Fruit fly (Drosophila melanogaster) whole organism, prepupa: ENCODE results near the gene CG5966.
A peak's percentile ranks its signal among the peaks of the same experiment; 100 is the strongest.

Experiments
- CG10631 ChIP-seq: fragments of 200-800 bp; sonication (Bioruptor generic); optimal IDR thresholded peaks from 2 replicates; lab custom pipeline; 2016; ENCODE audit warnings: missing biosample characterization, missing genetic modification characterization
- CG10669 ChIP-seq: fragments of 200-800 bp; sonication (Bioruptor generic); optimal IDR thresholded peaks from 3 replicates; lab custom pipeline; 2018; ENCODE audit warnings: missing biosample characterization, mild to moderate bottlenecking, missing genetic modification characterization, moderate library complexity
- CG11294 ChIP-seq: fragments of 200-800 bp; sonication (Bioruptor generic); IDR thresholded peaks from 2 replicates; pipeline ENCODE4 v1.3.6; 2022; ENCODE audit warnings: missing biosample characterization, missing genetic modification characterization
- CG11762 ChIP-seq: fragments of 200-800 bp; sonication (Bioruptor generic); optimal IDR thresholded peaks from 3 replicates; lab custom pipeline; 2016; ENCODE audit warnings: missing biosample characterization, missing genetic modification characterization; ENCODE audit not compliant: insufficient read depth
- CG11902 ChIP-seq: fragments of 200-800 bp; sonication (Bioruptor generic); optimal IDR thresholded peaks from 3 replicates; lab custom pipeline; 2016; ENCODE audit warnings: missing biosample characterization, missing genetic modification characterization
- CG1621 ChIP-seq: fragments of 200-800 bp; sonication (Bioruptor generic); optimal IDR thresholded peaks from 3 replicates; lab custom pipeline; 2018; ENCODE audit warnings: missing biosample characterization, mild to moderate bottlenecking, missing genetic modification characterization
- CG16779 ChIP-seq: fragments of 200-800 bp; sonication (Bioruptor generic); optimal IDR thresholded peaks from 3 replicates; lab custom pipeline; 2017; ENCODE audit warnings: missing biosample characterization, mild to moderate bottlenecking, missing genetic modification characterization
- CG3032 ChIP-seq: fragments of 200-800 bp; optimal IDR thresholded peaks from 2 replicates; lab custom pipeline; 2019; ENCODE audit warnings: missing biosample characterization, mild to moderate bottlenecking, missing genetic modification characterization, moderate library complexity
- CG31627 ChIP-seq: fragments of 200-800 bp; sonication (Bioruptor generic); optimal IDR thresholded peaks from 3 replicates; lab custom pipeline; 2016; ENCODE audit warnings: missing biosample characterization, missing genetic modification characterization
- CG32006 ChIP-seq: fragments of 200-800 bp; sonication (Bioruptor generic); optimal IDR thresholded peaks from 3 replicates; lab custom pipeline; 2017; ENCODE audit warnings: missing biosample characterization, mild to moderate bottlenecking, missing genetic modification characterization
- CG34406 ChIP-seq: fragments of 200-800 bp; sonication (Bioruptor generic); optimal IDR thresholded peaks from 3 replicates; lab custom pipeline; 2016; ENCODE audit warnings: missing biosample characterization, missing genetic modification characterization
- CG3919 ChIP-seq: fragments of 200-800 bp; sonication (Bioruptor generic); optimal IDR thresholded peaks from 3 replicates; lab custom pipeline; 2016; ENCODE audit warnings: missing biosample characterization, missing genetic modification characterization
- CG4318 ChIP-seq: fragments of 200-800 bp; sonication (Bioruptor generic); optimal IDR thresholded peaks from 3 replicates; lab custom pipeline; 2017; ENCODE audit warnings: missing biosample characterization, mild to moderate bottlenecking, missing genetic modification characterization
- CG6276 ChIP-seq: fragments of 200-800 bp; sonication (Bioruptor generic); optimal IDR thresholded peaks from 2 replicates; lab custom pipeline; 2017; ENCODE audit warnings: missing biosample characterization, mild to moderate bottlenecking, missing genetic modification characterization
- CG6792 ChIP-seq: fragments of 200-800 bp; sonication (Bioruptor generic); optimal IDR thresholded peaks from 3 replicates; lab custom pipeline; 2016; ENCODE audit warnings: missing biosample characterization, missing genetic modification characterization
- CG6808 ChIP-seq: fragments of 200-800 bp; sonication (Bioruptor generic); optimal IDR thresholded peaks from 3 replicates; lab custom pipeline; 2017; ENCODE audit warnings: missing biosample characterization, missing genetic modification characterization, mild to moderate bottlenecking, moderate library complexity, missing genetic modification reagents
- CG7368 ChIP-seq: fragments of 200-800 bp; sonication (Bioruptor generic); optimal IDR thresholded peaks from 3 replicates; lab custom pipeline; 2016; ENCODE audit warnings: missing biosample characterization, missing genetic modification characterization
- CG8119 ChIP-seq: fragments of 200-800 bp; sonication (Bioruptor generic); IDR thresholded peaks from 3 replicates; pipeline ENCODE4 v1.3.6; 2022; ENCODE audit warnings: missing biosample characterization, missing genetic modification characterization
- CG8319 ChIP-seq: fragments of 200-800 bp; sonication (Bioruptor generic); optimal IDR thresholded peaks from 3 replicates; lab custom pipeline; 2016; ENCODE audit warnings: missing biosample characterization, missing genetic modification characterization
- CG8632 ChIP-seq: fragments of 200-800 bp; sonication (Bioruptor generic); optimal IDR thresholded peaks from 3 replicates; lab custom pipeline; 2016; ENCODE audit warnings: missing biosample characterization, missing genetic modification characterization
- CG9139 ChIP-seq: fragments of 200-800 bp; sonication (Bioruptor generic); optimal IDR thresholded peaks from 3 replicates; lab custom pipeline; 2017; ENCODE audit warnings: missing biosample characterization, mild to moderate bottlenecking, missing genetic modification characterization
- Eip75B ChIP-seq: fragments of 200-800 bp; sonication (Bioruptor generic); optimal IDR thresholded peaks from 3 replicates; lab custom pipeline; 2016; ENCODE audit warnings: missing biosample characterization, missing genetic modification characterization
- Eip78C ChIP-seq: fragments of 200-800 bp; sonication (Bioruptor generic); peaks from one replicate; lab custom pipeline; 2016; ENCODE audit warnings: missing biosample characterization, missing genetic modification characterization
- Eip93F ChIP-seq: fragments of 200-800 bp; sonication (Bioruptor generic); optimal IDR thresholded peaks from 2 replicates; lab custom pipeline; 2016; ENCODE audit warnings: missing biosample characterization, mild to moderate bottlenecking, missing genetic modification characterization
- Ets21C ChIP-seq: fragments of 200-800 bp; sonication (Bioruptor generic); optimal IDR thresholded peaks from 3 replicates; lab custom pipeline; 2016; ENCODE audit warnings: missing biosample characterization, missing genetic modification characterization
- Ets96B ChIP-seq: fragments of 200-800 bp; optimal IDR thresholded peaks from 2 replicates; lab custom pipeline; 2019; ENCODE audit warnings: missing biosample characterization, mild to moderate bottlenecking, missing genetic modification characterization, moderate library complexity
- Hr38 ChIP-seq: sonication (Bioruptor generic); optimal IDR thresholded peaks from 2 replicates; lab custom pipeline; 2016; ENCODE audit warnings: missing biosample characterization, missing genetic modification characterization
- Hr39 ChIP-seq: fragments of 200-800 bp; sonication (Bioruptor generic); optimal IDR thresholded peaks from 2 replicates; lab custom pipeline; 2016; ENCODE audit warnings: missing biosample characterization, missing genetic modification characterization
- Hr4 ChIP-seq: fragments of 200-800 bp; sonication (Bioruptor generic); optimal IDR thresholded peaks from 3 replicates; lab custom pipeline; 2016; ENCODE audit warnings: missing biosample characterization, missing genetic modification characterization
- Met ChIP-seq: fragments of 200-800 bp; sonication (Bioruptor generic); optimal IDR thresholded peaks from 3 replicates; lab custom pipeline; 2016; ENCODE audit warnings: missing biosample characterization, missing genetic modification characterization
- Smox ChIP-seq: fragments of 200-800 bp; sonication (Bioruptor generic); optimal IDR thresholded peaks from 3 replicates; lab custom pipeline; 2016; ENCODE audit warnings: missing biosample characterization, missing genetic modification characterization
- Sox102F ChIP-seq: fragments of 200-800 bp; sonication (Bioruptor generic); optimal IDR thresholded peaks from 2 replicates; lab custom pipeline; 2016; ENCODE audit warnings: missing biosample characterization, mild to moderate bottlenecking, missing genetic modification characterization
- Sox14 ChIP-seq: fragments of 200-800 bp; sonication (Bioruptor generic); optimal IDR thresholded peaks from 3 replicates; lab custom pipeline; 2016; ENCODE audit warnings: missing biosample characterization, missing genetic modification characterization
- Sox15 ChIP-seq: fragments of 200-800 bp; sonication (Bioruptor generic); optimal IDR thresholded peaks from 3 replicates; lab custom pipeline; 2016; ENCODE audit warnings: missing biosample characterization, missing genetic modification characterization
- achi ChIP-seq: fragments of 200-800 bp; sonication (Bioruptor generic); optimal IDR thresholded peaks from 3 replicates; lab custom pipeline; 2016; ENCODE audit warnings: missing biosample characterization, missing genetic modification characterization
- acj6 ChIP-seq: fragments of 200-800 bp; sonication (Bioruptor generic); optimal IDR thresholded peaks from 3 replicates; lab custom pipeline; 2016; ENCODE audit warnings: missing biosample characterization, missing genetic modification characterization
- cyc ChIP-seq: fragments of 200-800 bp; sonication (Bioruptor generic); optimal IDR thresholded peaks from 3 replicates; lab custom pipeline; 2016; ENCODE audit warnings: missing biosample characterization, missing genetic modification characterization
- dsx ChIP-seq: fragments of 200-800 bp; optimal IDR thresholded peaks from 3 replicates; lab custom pipeline; 2019; ENCODE audit warnings: missing biosample characterization, mild to moderate bottlenecking, missing genetic modification characterization, moderate library complexity; ENCODE audit not compliant: poor library complexity, severe bottlenecking
- esn ChIP-seq: fragments of 200-800 bp; sonication (Bioruptor generic); optimal IDR thresholded peaks from 2 replicates; lab custom pipeline; 2016; ENCODE audit warnings: missing biosample characterization, mild to moderate bottlenecking, missing genetic modification characterization, moderate library complexity
- fd59A ChIP-seq: fragments of 200-800 bp; sonication (Bioruptor generic); optimal IDR thresholded peaks from 2 replicates; lab custom pipeline; 2017; ENCODE audit warnings: missing biosample characterization, mild to moderate bottlenecking, missing genetic modification characterization, missing genetic modification reagents
- fd85E ChIP-seq: fragments of 200-800 bp; sonication (Bioruptor generic); optimal IDR thresholded peaks from 3 replicates; lab custom pipeline; 2016; ENCODE audit warnings: missing biosample characterization, missing genetic modification characterization
- fkh ChIP-seq: fragments of 200-800 bp; sonication (Bioruptor generic); optimal IDR thresholded peaks from 3 replicates; lab custom pipeline; 2017; ENCODE audit warnings: missing biosample characterization, mild to moderate bottlenecking, missing genetic modification characterization, moderate library complexity
- net ChIP-seq: fragments of 200-800 bp; sonication (Bioruptor generic); optimal IDR thresholded peaks from 3 replicates; lab custom pipeline; 2016; ENCODE audit warnings: missing biosample characterization, missing genetic modification characterization
- pdm3 ChIP-seq: fragments of 200-800 bp; sonication (Bioruptor generic); optimal IDR thresholded peaks from 3 replicates; lab custom pipeline; 2016; ENCODE audit warnings: missing biosample characterization, missing genetic modification characterization
- salr ChIP-seq, 2 experiments: fragments of 200-800 bp; sonication (Bioruptor generic); optimal IDR thresholded peaks; 3 replicates each; lab custom pipeline; 2016 to 2018; ENCODE audit warnings: missing biosample characterization in 2 of 2, missing genetic modification characterization in 2 of 2, mild to moderate bottlenecking in 1 of 2
- spab ChIP-seq: fragments of 200-800 bp; sonication (Bioruptor generic); optimal IDR thresholded peaks from 2 replicates; lab custom pipeline; 2017; ENCODE audit warnings: missing biosample characterization, mild to moderate bottlenecking, missing genetic modification characterization, missing genetic modification reagents
- topi ChIP-seq: fragments of 200-800 bp; sonication (Bioruptor generic); optimal IDR thresholded peaks from 3 replicates; lab custom pipeline; 2016; ENCODE audit warnings: missing biosample characterization, missing genetic modification characterization
- vri ChIP-seq: fragments of 200-800 bp; sonication (Bioruptor generic); optimal IDR thresholded peaks from 3 replicates; lab custom pipeline; 2016; ENCODE audit warnings: missing biosample characterization, mild to moderate bottlenecking, missing genetic modification characterization

Gene CG5966

DNA sequence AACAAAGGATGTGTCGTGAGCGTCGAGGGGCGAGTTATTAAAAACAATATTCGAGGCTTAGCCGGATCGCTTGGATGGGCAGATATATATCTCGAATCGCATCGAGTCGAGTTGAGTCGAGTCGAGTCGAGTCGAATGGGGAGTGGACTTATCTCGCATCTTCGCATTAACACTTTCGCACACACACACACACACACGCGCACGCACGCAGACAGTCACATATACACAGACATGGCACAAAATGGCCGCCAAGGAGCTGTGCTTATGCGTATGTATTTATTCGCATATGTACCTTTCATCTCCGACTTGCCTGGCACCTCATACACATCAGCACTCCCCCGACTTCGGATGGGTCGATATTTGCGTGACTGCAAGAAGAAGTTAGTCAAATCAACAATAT lies 9.3 kb downstream of the CG5966 start:
- TF ChIP-seq CG31627 (GFP tag; lab: Kevin White, UChicago) (no peak), CG8632 (GFP tag; lab: Kevin White, UChicago) (no peak), CG10631 (GFP tag; lab: Kevin White, UChicago) (no peak), CG11902 (GFP tag; lab: Kevin White, UChicago) (no peak), net (GFP tag; lab: Kevin White, UChicago) (no peak), salr (GFP tag; optimal IDR thresholded peaks at IDR 0.05; lab: Kevin White, UChicago) (no peak), Hr4 (GFP tag; lab: Kevin White, UChicago) (no peak), CG3032 (tag; lab: Kevin White, UChicago) (no peak), Smox (GFP tag; lab: Kevin White, UChicago) (no peak), Eip78C (GFP tag; lab: Kevin White, UChicago) (no peak), CG1621 (tag; lab: Kevin White, UChicago) (no peak), CG6276 (GFP tag; lab: Kevin White, UChicago) (no peak), CG34406 (no peak)

DNA sequence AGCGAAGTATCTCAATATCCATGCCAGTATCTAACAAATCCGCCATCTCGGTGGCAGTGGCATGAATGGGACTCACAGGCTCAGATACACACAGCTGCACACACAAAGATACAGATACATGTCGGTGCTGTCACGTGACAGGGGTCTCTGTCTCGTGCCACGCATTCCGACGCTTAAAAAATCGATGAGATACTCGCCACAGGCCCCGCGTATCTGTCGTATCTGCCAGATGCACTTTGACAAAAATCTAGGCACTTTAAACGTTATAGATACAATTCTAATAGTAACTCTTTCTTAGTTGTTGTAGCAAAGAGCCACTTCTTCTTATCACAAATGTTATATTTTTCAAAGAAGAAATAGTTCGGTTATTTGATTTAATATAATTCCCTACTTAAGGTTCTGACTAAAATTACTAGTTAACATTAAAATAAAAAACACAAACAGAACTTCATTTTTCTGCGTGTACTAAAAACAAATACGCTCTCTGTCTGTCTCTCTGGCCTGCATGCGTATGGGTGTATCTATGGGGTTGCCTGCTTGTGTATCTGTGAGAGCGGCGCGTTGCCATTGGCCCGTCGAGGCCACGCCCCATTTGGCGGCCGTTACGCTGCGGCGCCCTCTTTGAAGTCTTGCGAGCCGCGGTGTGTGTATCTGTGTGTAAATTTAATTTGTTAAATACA lies 12.3 kb downstream of the CG5966 start, which contains the start of gene CG4766:
CG4766 (minus strand) TSS at position 51 of the 680 bp plus-strand sequence.
- TF ChIP-seq CG16779 (tag; lab: Kevin White, UChicago) (peak; percentile 66), achi (peak; percentile 82), CG6808 (peak; percentile 82), fkh (GFP tag; lab: Kevin White, UChicago) (peak; percentile 85), Eip75B (GFP tag; lab: Kevin White, UChicago) (peak; percentile 93), Ets21C (GFP tag; lab: Kevin White, UChicago) (peak; percentile 77), fd59A (GFP tag; lab: Kevin White, UChicago) (peak; percentile 82), CG3919 (GFP tag; lab: Kevin White, UChicago) (peak; percentile 83), Hr38 (GFP tag; lab: Kevin White, UChicago) (no peak), CG8319 (GFP tag; lab: Kevin White, UChicago) (peak; percentile 72), fd85E (peak; percentile 36), CG32006 (peak; percentile 89), CG34406 (peak; percentile 79), vri (GFP tag; lab: Kevin White, UChicago) (peak; percentile 76), CG4318 (GFP tag; lab: Kevin White, UChicago) (peak; percentile 66), Sox15 (GFP tag; lab: Kevin White, UChicago) (peak; percentile 69), CG8119 (peak; percentile 92), dsx (GFP tag; lab: Kevin White, UChicago) (peak; percentile 56), CG31627 (GFP tag; lab: Kevin White, UChicago) (peak; percentile 83), salr (GFP tag; optimal IDR thresholded peaks at IDR 0.05; lab: Kevin White, UChicago) (peak; percentile 42 to 83), CG9139 (GFP tag; lab: Kevin White, UChicago) (peak; percentile 28), Sox102F (GFP tag; lab: Kevin White, UChicago) (peak; percentile 83), CG11294 (GFP tag; lab: Robert Waterston, UW) (peak; percentile 61; the same call in 1 of the 2 replicates), esn (GFP tag; lab: Kevin White, UChicago) (peak; percentile 92), acj6 (GFP tag; lab: Kevin White, UChicago) (peak; percentile 86), pdm3 (GFP tag; lab: Kevin White, UChicago) (peak; percentile 85), CG6792 (peak; percentile 87), CG6276 (GFP tag; lab: Kevin White, UChicago) (peak; percentile 70), Hr39 (GFP tag; lab: Kevin White, UChicago) (peak; percentile 86), net (GFP tag; lab: Kevin White, UChicago) (peak; percentile 83), spab (GFP tag; lab: Kevin White, UChicago) (peak; percentile 73), CG11902 (GFP tag; lab: Kevin White, UChicago) (peak; percentile 72), Met (GFP tag; lab: Kevin White, UChicago) (peak; percentile 91), Ets96B (tag; lab: Kevin White, UChicago) (peak; percentile 88), Sox14 (GFP tag; lab: Kevin White, UChicago) (peak; percentile 83), Eip93F (GFP tag; lab: Kevin White, UChicago) (peak; percentile 23), CG10669 (GFP tag; lab: Kevin White, UChicago) (peak; percentile 82), topi (peak; percentile 88), CG7368 (GFP tag; lab: Kevin White, UChicago) (peak; percentile 74), CG11762 (GFP tag; lab: Kevin White, UChicago) (peak; percentile 83), cyc (GFP tag; lab: Kevin White, UChicago) (peak; percentile 82)
